Fruit fly (Drosophila melanogaster) whole organism, larva: Measurements from ENCODE around the gene rha.

Experiments used
- noc ChIP-seq: fragments of 200-800 bp; sonication (Bioruptor generic); optimal IDR thresholded peaks from 3 replicates; lab custom pipeline; 2019; ENCODE audit warnings: missing biosample characterization, mild to moderate bottlenecking, missing genetic modification characterization, moderate library complexity

The rha gene

dm6 chr3R:25318011-25318410 lies 22.0 kb upstream of the rha start, which contains the start of gene CG10553:
Gene CG10553, minus strand, starts transcription at chr3R:25318111.
- TF ChIP-seq noc (tag; lab: Kevin White, UChicago): no peak

dm6 chr3R:25320051-25320705 lies 19.9 kb upstream of the rha start, which contains the start of gene CG10560:
Gene CG10560, minus strand, starts transcription at chr3R:25320101.
- no peak for TF ChIP-seq noc (tag; lab: Kevin White, UChicago)

- TF ChIP-seq noc (tag; lab: Kevin White, UChicago): peak; percentile 34
These were observed 19.2 kb upstream of the rha start for dm6 chr3R:25320898-25321297.

dm6 chr3R:25321681-25322080 lies 18.4 kb upstream of the rha start:
- TF ChIP-seq noc (tag; lab: Kevin White, UChicago): no peak

- TF ChIP-seq noc (tag; lab: Kevin White, UChicago): no peak
These were observed 17.4 kb upstream of the rha start, which contains the start of gene CG10562 for dm6 chr3R:25322657-25323056. Gene CG10562, minus strand, starts transcription at chr3R:25322757.

- TF ChIP-seq noc (tag; lab: Kevin White, UChicago): peak; percentile 48
These were observed 11.0 kb upstream of the rha start, which contains the start of gene CHKov1 for dm6 chr3R:25329079-25329478. Gene CHKov1, minus strand, starts transcription at chr3R:25329316.

- no peak for TF ChIP-seq noc (tag; lab: Kevin White, UChicago)
These were observed 8.9 kb upstream of the rha start, which contains the start of gene CHKov2 for dm6 chr3R:25331103-25331502. Gene CHKov2, minus strand, starts transcription at chr3R:25331203.

dm6 chr3R:25335065-25335464 lies 5.0 kb upstream of the rha start, which contains the start of the genes CG10669 and CG11902:
Gene CG10669, minus strand, starts transcription at chr3R:25335243.
Gene CG11902, plus strand, starts transcription at chr3R:25335257.
- no peak for TF ChIP-seq noc (tag; lab: Kevin White, UChicago)

- no peak for TF ChIP-seq noc (tag; lab: Kevin White, UChicago)
These were observed 6.8 kb downstream of the rha start, which contains the start of gene tobi for dm6 chr3R:25346899-25347298. Gene tobi, minus strand, starts transcription at chr3R:25346921.

- TF ChIP-seq noc (tag; lab: Kevin White, UChicago): no peak
These were observed 17.9 kb downstream of the rha start, which contains the start of gene ND-49L for dm6 chr3R:25357985-25358384. Gene ND-49L, plus strand, starts transcription at chr3R:25358285.

- no peak for TF ChIP-seq noc (tag; lab: Kevin White, UChicago)
These were observed 42.6 kb downstream of the rha start, which contains the start of gene alrm for dm6 chr3R:25382681-25383080. Gene alrm, minus strand, starts transcription at chr3R:25382781.

- no peak for TF ChIP-seq noc (tag; lab: Kevin White, UChicago)
These were observed 43.3 kb downstream of the rha start, which contains the start of gene CG31437 for dm6 chr3R:25383400-25383799. Gene CG31437, plus strand, starts transcription at chr3R:25383700.

- no peak for TF ChIP-seq noc (tag; lab: Kevin White, UChicago)
These were observed 44.2 kb downstream of the rha start for dm6 chr3R:25384206-25384605.

- TF ChIP-seq noc (tag; lab: Kevin White, UChicago): no peak
These were observed 48.5 kb downstream of the rha start for dm6 chr3R:25388522-25388921.
